Worm (Caenorhabditis elegans): ENCODE results near the gene srj-54.
A peak's percentile ranks its signal among the peaks of the same experiment; 100 is the strongest.

The srj-54 gene

DNA sequence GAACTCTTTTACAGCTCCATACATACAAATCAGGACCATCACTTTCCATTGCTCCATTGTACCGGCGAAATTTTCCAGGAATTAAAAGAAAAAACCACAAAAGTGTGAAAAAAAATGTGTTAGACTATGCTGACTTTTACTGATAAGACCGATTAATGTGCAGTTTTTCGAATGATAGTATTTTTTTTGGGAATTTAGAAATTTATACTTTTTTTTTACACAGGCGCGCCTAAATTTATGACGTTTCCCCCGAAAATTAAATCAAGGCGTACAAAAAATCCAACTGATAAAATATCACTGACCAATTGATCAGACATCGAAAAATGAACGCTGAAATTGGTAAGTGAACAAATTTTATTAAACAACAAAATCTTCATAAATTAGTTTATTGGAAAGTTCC, 15.8 kb upstream of the srj-54 start, which contains the start of gene folt-2:
Gene folt-2, minus strand, starts transcription at position 179 of the 400 bp plus-strand sequence.
- TF ChIP-seq mep-1 (tag; optimal IDR thresholded peaks at IDR 0.05) (peak; percentile 16), ZK546.5 (tag; optimal IDR thresholded peaks at IDR 0.05) (no peak), unc-39 (tag; optimal IDR thresholded peaks at IDR 0.05) (no peak), dmd-6 (GFP tag; IDR thresholded peaks at IDR 0.05) (peak; percentile 72), F44E2.7 (GFP tag; IDR thresholded peaks at IDR 0.05) (no peak), hlh-11 (tag; optimal IDR thresholded peaks at IDR 0.05) (peak; percentile 37), php-3 (GFP tag; IDR thresholded peaks at IDR 0.05) (peak; percentile 56; the same call in 1 of the 2 replicates), daf-16 (GFP tag; optimal IDR thresholded peaks at IDR 0.05) (no peak), daf-16 (tag; optimal IDR thresholded peaks at IDR 0.05) (peak; percentile 48), lsy-2 (tag; optimal IDR thresholded peaks at IDR 0.05) (no peak), lin-1 (GFP tag; IDR thresholded peaks at IDR 0.05) (no peak), nhr-10 (tag; optimal IDR thresholded peaks at IDR 0.05) (no peak), lin-15B (tag; optimal IDR thresholded peaks at IDR 0.05) (no peak), egl-27 (tag; optimal IDR thresholded peaks at IDR 0.05) (no peak), vab-7 (GFP tag; IDR thresholded peaks at IDR 0.05) (no peak), T20F7.1 (GFP tag; optimal IDR thresholded peaks at IDR 0.05) (no peak), nhr-42 (GFP tag; IDR thresholded peaks at IDR 0.05) (no peak), gei-8 (GFP tag; optimal IDR thresholded peaks at IDR 0.05) (no peak), ztf-7 (tag; optimal IDR thresholded peaks at IDR 0.05) (no peak), pqm-1 (tag; optimal IDR thresholded peaks at IDR 0.05) (peak; percentile 25), dve-1 (tag; optimal IDR thresholded peaks at IDR 0.05; ENCODE audit: insufficient read depth) (peak; percentile 74)

DNA sequence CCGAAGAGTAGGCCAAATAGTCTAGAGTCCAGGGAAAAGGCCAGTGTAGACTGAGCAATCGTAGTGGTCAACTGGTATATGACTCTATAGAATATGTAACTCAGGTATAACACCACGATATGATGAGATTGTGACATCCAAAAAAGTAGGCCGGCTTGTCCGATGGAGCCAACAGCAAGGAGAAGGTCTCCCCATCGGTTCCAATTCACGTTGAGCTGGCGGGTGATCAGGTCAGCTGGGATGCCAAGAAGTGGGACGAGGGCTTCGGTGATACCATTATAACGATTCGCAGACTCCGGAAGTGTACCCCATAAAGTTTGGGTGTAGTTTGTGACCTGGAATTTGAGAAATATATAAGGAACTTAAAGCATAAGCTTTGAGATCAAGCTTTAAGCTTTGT, 13.3 kb upstream of the srj-54 start:
- no peak for TF ChIP-seq aha-1 (tag)
- TF ChIP-seq nhr-102 (tag; optimal IDR thresholded peaks at IDR 0.05): peak; percentile 17
- no peak for TF ChIP-seq zip-11 (GFP tag; IDR thresholded peaks at IDR 0.05)
- TF ChIP-seq cey-2 (tag; optimal IDR thresholded peaks at IDR 0.05; ENCODE audit: borderline replicate concordance, insufficient read depth): no peak
- TF ChIP-seq F44E2.7 (GFP tag; IDR thresholded peaks at IDR 0.05): 0 out of 2 replicates have a peak, but pooled peaks have one; percentile 18
- TF ChIP-seq F49E8.2 (tag; optimal IDR thresholded peaks at IDR 0.05; ENCODE audit: borderline replicate concordance): no peak
- TF ChIP-seq dmd-8 (GFP tag; IDR thresholded peaks at IDR 0.05): no peak
- no peak for TF ChIP-seq gei-8 (GFP tag; optimal IDR thresholded peaks at IDR 0.05)
- TF ChIP-seq unc-62 (GFP tag; optimal IDR thresholded peaks at IDR 0.05 in 1 of 2): peak in 1 of 2 experiments; percentile 88
- TF ChIP-seq unc-62 (tag; optimal IDR thresholded peaks at IDR 0.05): no peak

DNA sequence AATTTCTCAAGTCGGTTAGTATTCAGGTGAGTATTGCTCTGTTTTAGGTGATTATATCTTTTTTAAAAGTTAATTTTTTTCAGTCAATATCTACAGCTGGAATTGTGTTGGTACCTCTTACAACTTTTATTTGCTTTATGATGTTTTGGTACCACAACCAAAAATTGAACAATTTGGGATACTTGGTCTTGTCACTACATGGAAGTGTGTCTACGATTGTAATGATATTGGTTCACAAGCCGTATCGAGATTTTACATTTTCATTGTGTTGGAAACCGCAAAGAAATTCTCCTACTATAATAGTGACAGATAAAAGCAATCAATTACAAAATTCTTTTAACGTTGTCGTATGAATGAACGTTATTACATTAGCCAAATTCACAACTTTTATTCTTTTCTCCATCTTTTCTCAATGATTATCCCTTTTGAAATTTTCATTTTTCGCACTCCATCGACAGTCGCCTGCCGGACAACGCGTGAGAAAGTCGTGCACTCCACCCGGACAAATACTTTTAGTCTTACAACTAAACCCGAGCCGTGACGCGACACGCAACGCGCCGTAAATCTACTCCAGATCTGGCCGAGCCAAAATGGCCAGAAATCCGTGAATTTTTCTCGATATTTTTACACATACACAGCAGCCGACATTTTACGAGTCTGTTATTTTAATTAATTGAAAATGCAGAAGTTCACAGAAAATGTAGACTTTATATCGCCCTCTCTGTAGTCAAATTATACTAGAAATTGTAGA, 12.3 kb upstream of the srj-54 start:
- no peak for TF ChIP-seq ceh-82 (tag; optimal IDR thresholded peaks at IDR 0.05)
- TF ChIP-seq dmd-8 (GFP tag; IDR thresholded peaks at IDR 0.05): peak; percentile 52; the same call in 1 of the 2 replicates
- TF ChIP-seq nhr-102 (tag; optimal IDR thresholded peaks at IDR 0.05): peak; percentile 17
- no peak for TF ChIP-seq ama-1 (optimal IDR thresholded peaks at IDR 0.05)
- 0 out of 2 replicates have a peak, but pooled peaks have one; percentile 31 for TF ChIP-seq ctbp-1 (GFP tag; IDR thresholded peaks at IDR 0.05)
- no peak for TF ChIP-seq Y105C5A.15 (GFP tag; IDR thresholded peaks at IDR 0.05)
- no peak for TF ChIP-seq hif-1 (tag; optimal IDR thresholded peaks at IDR 0.05)
- peak; percentile 95 for TF ChIP-seq aha-1 (tag)
- TF ChIP-seq F49E8.2 (tag; optimal IDR thresholded peaks at IDR 0.05; ENCODE audit: borderline replicate concordance): no peak
- TF ChIP-seq lin-38 (GFP tag; IDR thresholded peaks at IDR 0.05): peak; percentile 53
- no peak for TF ChIP-seq nhr-25 (tag; optimal IDR thresholded peaks at IDR 0.05; ENCODE audit: borderline replicate concordance, insufficient read depth)
- TF ChIP-seq hlh-11 (tag; optimal IDR thresholded peaks at IDR 0.05): peak; percentile 30
- no peak for TF ChIP-seq Y48G9A.11 (GFP tag; IDR thresholded peaks at IDR 0.05)
- TF ChIP-seq T20F7.1 (GFP tag; optimal IDR thresholded peaks at IDR 0.05): no peak
- no peak for TF ChIP-seq Y5F2A.4 (GFP tag; optimal IDR thresholded peaks at IDR 0.05)
- no peak for TF ChIP-seq dmd-9 (GFP tag; IDR thresholded peaks at IDR 0.05)
- TF ChIP-seq fos-1 (tag; optimal IDR thresholded peaks at IDR 0.05): no peak
- peak; percentile 31 for TF ChIP-seq dmd-6 (GFP tag; IDR thresholded peaks at IDR 0.05)
- TF ChIP-seq nhr-41 (GFP tag; IDR thresholded peaks at IDR 0.05): no peak
- TF ChIP-seq T26A8.4 (GFP tag; IDR thresholded peaks at IDR 0.05): peak; percentile 31; the same call in 1 of the 2 replicates
- TF ChIP-seq skn-1 (tag; optimal IDR thresholded peaks at IDR 0.05): no peak
- TF ChIP-seq egl-43 (GFP tag; IDR thresholded peaks at IDR 0.05): no peak
- no peak for TF ChIP-seq lin-15B (tag; optimal IDR thresholded peaks at IDR 0.05)
- peak; percentile 42; the same call in 1 of the 2 replicates for TF ChIP-seq tra-1 (GFP tag; IDR thresholded peaks at IDR 0.05)
